Fruit fly (Drosophila melanogaster) whole organism, embryonic: ENCODE data around the gene CG43999.

ENCODE experiments used
- Atf3 ChIP-seq: fragments of 200-800 bp; sonication (Bioruptor generic); optimal IDR thresholded peaks from 3 replicates; lab custom pipeline; 2016; ENCODE audit warnings: missing biosample characterization, missing genetic modification characterization
- BEAF-32 ChIP-seq: fragments of 200-800 bp; sonication (Bioruptor generic); optimal IDR thresholded peaks from 3 replicates; lab custom pipeline; 2017; ENCODE audit warnings: missing biosample characterization, missing genetic modification characterization, mild to moderate bottlenecking, moderate library complexity, missing genetic modification reagents
- Bdp1 ChIP-seq: fragments of 200-800 bp; sonication (Bioruptor generic); optimal IDR thresholded peaks from 3 replicates; lab custom pipeline; 2016; ENCODE audit warnings: missing biosample characterization, missing genetic modification characterization
- CG10267 ChIP-seq: fragments of 200-800 bp; sonication (Bioruptor generic); optimal IDR thresholded peaks from 2 replicates; lab custom pipeline; 2018; ENCODE audit warnings: missing biosample characterization, mild to moderate bottlenecking, missing genetic modification characterization, moderate library complexity
- CG10462 ChIP-seq: fragments of 200-800 bp; sonication (Bioruptor generic); optimal IDR thresholded peaks from 2 replicates; lab custom pipeline; 2016; ENCODE audit warnings: missing biosample characterization, missing genetic modification characterization
- CG11504 ChIP-seq: fragments of 200-800 bp; sonication (Bioruptor generic); optimal IDR thresholded peaks from 3 replicates; lab custom pipeline; 2019; ENCODE audit warnings: missing biosample characterization, mild to moderate bottlenecking, missing genetic modification characterization, moderate library complexity
- CG11560 ChIP-seq: fragments of 200-800 bp; sonication (Bioruptor generic); IDR thresholded peaks from 3 replicates; pipeline ENCODE4 v1.3.6; 2022; ENCODE audit warnings: missing biosample characterization, missing genetic modification characterization
- CG12391 ChIP-seq: fragments of 200-800 bp; sonication (Bioruptor generic); optimal IDR thresholded peaks from 3 replicates; lab custom pipeline; 2018; ENCODE audit warnings: missing biosample characterization, mild to moderate bottlenecking, missing genetic modification characterization, moderate library complexity
- CG13123 ChIP-seq: fragments of 200-800 bp; sonication (Bioruptor generic); optimal IDR thresholded peaks from 2 replicates; lab custom pipeline; 2016; ENCODE audit warnings: missing biosample characterization, missing genetic modification characterization
- CG13287 ChIP-seq: fragments of 200-800 bp; sonication (Bioruptor generic); IDR thresholded peaks from 2 replicates; pipeline ENCODE4 v1.3.6; 2022; ENCODE audit warnings: missing biosample characterization, missing genetic modification characterization; ENCODE audit not compliant: partially characterized antibody
- CG14965 ChIP-seq: fragments of 200-800 bp; sonication (Bioruptor generic); optimal IDR thresholded peaks from 2 replicates; lab custom pipeline; 2016; ENCODE audit warnings: missing biosample characterization, missing genetic modification characterization, borderline replicate concordance
- CG17612 ChIP-seq: fragments of 200-800 bp; sonication (Bioruptor generic); IDR thresholded peaks from 2 replicates; pipeline ENCODE4 v1.3.6; 2022; ENCODE audit warnings: missing biosample characterization, missing genetic modification characterization
- CG2202 ChIP-seq: fragments of 200-800 bp; sonication (Bioruptor generic); optimal IDR thresholded peaks from 2 replicates; lab custom pipeline; 2018; ENCODE audit warnings: missing biosample characterization, mild to moderate bottlenecking, missing genetic modification characterization
- CG2678 ChIP-seq: fragments of 200-800 bp; sonication (Bioruptor generic); optimal IDR thresholded peaks from 3 replicates; lab custom pipeline; 2019; ENCODE audit warnings: missing biosample characterization, mild to moderate bottlenecking, missing genetic modification characterization, moderate library complexity
- CG2712 ChIP-seq: fragments of 200-800 bp; optimal IDR thresholded peaks from 3 replicates; lab custom pipeline; 2019; ENCODE audit warnings: missing biosample characterization, mild to moderate bottlenecking, missing genetic modification characterization, moderate library complexity
- CG31224 ChIP-seq: fragments of 200-800 bp; sonication (Bioruptor generic); IDR thresholded peaks from 2 replicates; pipeline ENCODE4 v1.3.6; 2022; ENCODE audit warnings: missing biosample characterization, missing genetic modification characterization
- CG3995 ChIP-seq: fragments of 200-800 bp; sonication (Bioruptor generic); optimal IDR thresholded peaks from 3 replicates; lab custom pipeline; 2016; ENCODE audit warnings: missing biosample characterization, missing genetic modification characterization
- CG4328 ChIP-seq: fragments of 200-800 bp; sonication (Bioruptor generic); optimal IDR thresholded peaks from 3 replicates; lab custom pipeline; 2017; ENCODE audit warnings: missing biosample characterization, missing genetic modification reagents, missing genetic modification characterization
- CG6654 ChIP-seq: fragments of 200-800 bp; sonication (Bioruptor generic); optimal IDR thresholded peaks from 2 replicates; lab custom pipeline; 2017; ENCODE audit warnings: missing biosample characterization, mild to moderate bottlenecking, missing genetic modification characterization
- CG8290 ChIP-seq, 3 experiments: fragments of 200-800 bp; sonication (Bioruptor generic); optimal IDR thresholded peaks; 2 replicates each; lab custom pipeline; 2016 to 2019; ENCODE audit warnings: missing biosample characterization in 3 of 3, missing genetic modification characterization in 3 of 3, mild to moderate bottlenecking in 2 of 3, moderate library complexity in 1 of 3
- CG9609 ChIP-seq: fragments of 200-800 bp; sonication (Bioruptor generic); optimal IDR thresholded peaks from 3 replicates; lab custom pipeline; 2016; ENCODE audit warnings: missing biosample characterization, missing genetic modification characterization
- CoRest ChIP-seq: fragments of 200-800 bp; sonication (Bioruptor generic); optimal IDR thresholded peaks from 3 replicates; lab custom pipeline; 2018; ENCODE audit warnings: missing biosample characterization, mild to moderate bottlenecking, missing genetic modification characterization, moderate library complexity
- H2.0 ChIP-seq: fragments of 200-800 bp; sonication (Bioruptor generic); IDR thresholded peaks from 2 replicates; pipeline ENCODE4 v1.3.6; 2022; ENCODE audit warnings: missing biosample characterization, missing genetic modification characterization
- Hr78 ChIP-seq, 2 experiments: fragments of 200-800 bp in 1 of 2; fragments of >200 bp in 1 of 2; sonication (Bioruptor generic) in 1 of 2; optimal IDR thresholded peaks; 2 replicates each; lab custom pipeline; 2017 to 2019; ENCODE audit warnings: missing biosample characterization in 2 of 2, missing genetic modification characterization in 2 of 2, mild to moderate bottlenecking in 1 of 2, moderate library complexity in 1 of 2
- Hsf ChIP-seq: fragments of 200-800 bp; sonication (Bioruptor generic); optimal IDR thresholded peaks from 3 replicates; lab custom pipeline; 2016; ENCODE audit warnings: missing biosample characterization, missing genetic modification characterization
- Kr ChIP-seq: fragments of 200-800 bp; sonication (Bioruptor generic); optimal IDR thresholded peaks from 2 replicates; lab custom pipeline; 2017; ENCODE audit warnings: missing biosample characterization, mild to moderate bottlenecking, missing genetic modification characterization
- Nf-YA ChIP-seq: fragments of 200-800 bp; sonication (Bioruptor generic); IDR thresholded peaks from 2 replicates; pipeline ENCODE4 v1.3.6; 2022; ENCODE audit warnings: missing biosample characterization, missing genetic modification characterization
- Poxn ChIP-seq: fragments of 200-800 bp; sonication (Bioruptor generic); IDR thresholded peaks from 2 replicates; pipeline ENCODE4 v1.3.6; 2022; ENCODE audit warnings: missing biosample characterization, missing genetic modification characterization
- Sry-β ChIP-seq: fragments of 200-800 bp; sonication (Bioruptor generic); optimal IDR thresholded peaks from 2 replicates; lab custom pipeline; 2018; ENCODE audit warnings: missing biosample characterization, mild to moderate bottlenecking, missing genetic modification characterization, moderate library complexity
- Xrp1 ChIP-seq: fragments of 200-800 bp; sonication (Bioruptor generic); IDR thresholded peaks from 2 replicates; pipeline ENCODE4 v1.3.6; 2022; ENCODE audit warnings: missing biosample characterization, missing genetic modification characterization
- ara ChIP-seq: fragments of 200-800 bp; sonication (Bioruptor generic); IDR thresholded peaks from 2 replicates; pipeline ENCODE4 v1.3.6; 2022; ENCODE audit warnings: missing biosample characterization, missing genetic modification characterization
- ash1 ChIP-seq: fragments of 200-800 bp; sonication (Bioruptor generic); optimal IDR thresholded peaks from 2 replicates; lab custom pipeline; 2018; ENCODE audit warnings: missing biosample characterization, mild to moderate bottlenecking, missing genetic modification characterization
- bigmax ChIP-seq: fragments of 200-800 bp; sonication (Bioruptor generic); optimal IDR thresholded peaks from 2 replicates; lab custom pipeline; 2018; ENCODE audit warnings: missing biosample characterization, mild to moderate bottlenecking, missing genetic modification characterization
- br ChIP-seq: fragments of >200 bp; optimal IDR thresholded peaks from 2 replicates; lab custom pipeline; 2017
- crc ChIP-seq: fragments of 200-800 bp; sonication (Bioruptor generic); optimal IDR thresholded peaks from 2 replicates; lab custom pipeline; 2016; ENCODE audit warnings: missing biosample characterization, missing genetic modification characterization
- dati ChIP-seq: fragments of 200-800 bp; sonication (Bioruptor generic); IDR thresholded peaks from 2 replicates; pipeline ENCODE4 v1.3.6; 2022; ENCODE audit warnings: missing biosample characterization, missing genetic modification characterization
- dmrt11E ChIP-seq: fragments of 200-800 bp; sonication (Bioruptor generic); optimal IDR thresholded peaks from 3 replicates; lab custom pipeline; 2018; ENCODE audit warnings: missing biosample characterization, mild to moderate bottlenecking, missing genetic modification characterization, moderate library complexity
- fd102C ChIP-seq: fragments of 200-800 bp; sonication (Bioruptor generic); optimal IDR thresholded peaks from 2 replicates; lab custom pipeline; 2018; ENCODE audit warnings: missing biosample characterization, mild to moderate bottlenecking, missing genetic modification characterization, moderate library complexity
- fru ChIP-seq: fragments of >200 bp; optimal IDR thresholded peaks from 2 replicates; lab custom pipeline; 2017
- ftz-f1 ChIP-seq: fragments of 200-800 bp; sonication (Bioruptor generic); optimal IDR thresholded peaks from 2 replicates; lab custom pipeline; 2016; ENCODE audit warnings: missing biosample characterization, missing genetic modification characterization
- her ChIP-seq: fragments of 200-800 bp; sonication (Bioruptor generic); optimal IDR thresholded peaks from 2 replicates; lab custom pipeline; 2016; ENCODE audit warnings: missing biosample characterization, missing genetic modification characterization
- lov ChIP-seq, 2 experiments: fragments of 200-800 bp in 1 of 2; fragments of >200 bp in 1 of 2; sonication (Bioruptor generic) in 1 of 2; IDR thresholded peaks in 1 of 2; optimal IDR thresholded peaks in 1 of 2; 2 replicates in 1 of 2; 3 replicates in 1 of 2; pipeline versions ENCODE4 v1.3.6 to Lab custom; 2017 to 2022; ENCODE audit warnings: missing biosample characterization in 1 of 2, missing genetic modification characterization in 1 of 2
- nerfin-1 ChIP-seq: fragments of 200-800 bp; sonication (Bioruptor generic); optimal IDR thresholded peaks from 3 replicates; lab custom pipeline; 2019; ENCODE audit warnings: missing biosample characterization, mild to moderate bottlenecking, missing genetic modification characterization, moderate library complexity
- odd ChIP-seq: fragments of 200-800 bp; sonication (Bioruptor generic); optimal IDR thresholded peaks from 2 replicates; lab custom pipeline; 2017; ENCODE audit warnings: missing biosample characterization, mild to moderate bottlenecking, missing genetic modification characterization
- run ChIP-seq: fragments of 200-800 bp; sonication (Bioruptor generic); optimal IDR thresholded peaks from 3 replicates; lab custom pipeline; 2018; ENCODE audit warnings: missing biosample characterization, mild to moderate bottlenecking, missing genetic modification characterization
- sd ChIP-seq: fragments of 200-800 bp; sonication (Bioruptor generic); optimal IDR thresholded peaks from 3 replicates; lab custom pipeline; 2018; ENCODE audit warnings: missing biosample characterization, mild to moderate bottlenecking, missing genetic modification characterization, moderate library complexity
- sens ChIP-seq: fragments of 200-800 bp; sonication (Bioruptor generic); peaks from one replicate; lab custom pipeline; 2016; ENCODE audit warnings: missing biosample characterization, missing genetic modification characterization
- tup ChIP-seq: fragments of 200-800 bp; sonication (Bioruptor generic); optimal IDR thresholded peaks from 2 replicates; lab custom pipeline; 2016; ENCODE audit warnings: missing biosample characterization, mild to moderate bottlenecking, missing genetic modification characterization, moderate library complexity

CG43999 gene

DNA sequence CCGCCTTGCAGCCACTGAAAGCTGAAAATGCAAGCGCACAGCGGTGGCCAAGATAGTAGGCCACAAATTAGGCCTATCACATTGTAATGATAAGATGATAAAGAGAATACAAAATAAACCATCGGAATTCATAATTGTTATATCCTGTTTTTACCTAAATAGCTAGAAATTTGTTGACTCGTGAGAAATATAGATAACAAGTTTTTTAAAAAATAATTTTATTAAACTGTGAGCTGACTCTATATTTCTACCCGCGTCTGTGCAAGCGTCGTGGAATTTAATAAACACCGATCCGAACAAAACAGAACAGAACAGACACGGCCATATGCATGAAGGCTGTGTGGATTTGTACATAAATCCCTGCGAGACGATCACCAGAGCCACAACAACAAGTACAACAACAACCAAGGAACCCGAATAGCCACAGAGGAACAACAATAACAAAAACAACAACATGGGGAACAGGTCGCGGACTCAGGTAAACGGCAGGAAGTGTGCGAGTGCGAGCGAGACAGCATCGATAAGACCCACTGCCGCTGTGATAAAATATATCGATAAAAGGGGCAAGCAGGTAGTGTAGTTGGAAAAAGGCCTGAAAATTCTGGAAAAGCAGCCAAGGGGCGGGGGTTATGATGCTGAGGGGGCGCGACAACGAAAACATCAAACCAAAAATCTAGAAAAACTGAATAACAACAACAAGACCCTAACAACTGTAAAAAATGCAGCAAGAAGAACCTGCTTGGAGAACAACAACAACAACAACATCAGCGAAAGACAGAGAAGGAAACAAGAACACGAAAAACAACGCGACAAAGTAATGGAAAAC, 42.3 kb downstream of the CG43999 start (continued):
- peak; percentile 62 for TF ChIP-seq Nf-YA (GFP tag; lab: Robert Waterston, UW)
- peak; percentile 95 for TF ChIP-seq CG2712 (tag; lab: Kevin White, UChicago)
- peak in 1 of 2 experiments; percentile 75 for TF ChIP-seq Hr78 (GFP tag; optimal IDR thresholded peaks at IDR 0.05; lab: Kevin White, UChicago)
- peak; percentile 20 for TF ChIP-seq CG13123
- TF ChIP-seq dati (GFP tag; lab: Robert Waterston, UW): 0 out of 2 replicates have a peak, but pooled peaks have one; percentile 56
- peak; percentile 22 for TF ChIP-seq CG6654 (GFP tag; lab: Kevin White, UChicago)
- TF ChIP-seq fru (lab: Kevin White, UChicago): no peak
- no peak; the same call in none of the 2 replicates for TF ChIP-seq H2.0 (GFP tag; lab: Robert Waterston, UW)
- TF ChIP-seq her (GFP tag; lab: Kevin White, UChicago): peak; percentile 15
- peak; percentile 52; the same call in 1 of the 3 replicates for TF ChIP-seq CG11560
- TF ChIP-seq CG12391 (tag; lab: Kevin White, UChicago): peak; percentile 94
- TF ChIP-seq CG11504 (tag; lab: Kevin White, UChicago): peak; percentile 89
- TF ChIP-seq CG4328 (GFP tag; lab: Kevin White, UChicago): peak; percentile 74
- peak; percentile 96 for TF ChIP-seq dmrt11E
- TF ChIP-seq BEAF-32 (GFP tag; lab: Kevin White, UChicago): no peak
- TF ChIP-seq CG14965 (GFP tag; lab: Kevin White, UChicago): no peak
- peak; percentile 74 for TF ChIP-seq CG10462 (GFP tag; lab: Kevin White, UChicago)
- TF ChIP-seq ara (GFP tag; lab: Robert Waterston, UW): peak; percentile 92
- peak; percentile 84 for TF ChIP-seq Hsf (GFP tag; lab: Kevin White, UChicago)
- peak; percentile 64 for TF ChIP-seq CG9609 (GFP tag; lab: Kevin White, UChicago)
- TF ChIP-seq fd102C (GFP tag; lab: Kevin White, UChicago): peak; percentile 75
- TF ChIP-seq Bdp1 (GFP tag; lab: Kevin White, UChicago): peak; percentile 68
- TF ChIP-seq tup: peak; percentile 36
- no peak for TF ChIP-seq ash1 (GFP tag; lab: Kevin White, UChicago)
- peak; percentile 91 for TF ChIP-seq CG10267 (tag; lab: Kevin White, UChicago)
- TF ChIP-seq sd: peak; percentile 81
- peak; percentile 36 for TF ChIP-seq crc (GFP tag; lab: Kevin White, UChicago)
- no peak for TF ChIP-seq Poxn
- TF ChIP-seq CG2678 (tag; lab: Kevin White, UChicago): peak; percentile 89
- peak; percentile 50 for TF ChIP-seq CG31224 (GFP tag; lab: Robert Waterston, UW)
- peak; percentile 54 for TF ChIP-seq Sry-β
- TF ChIP-seq ftz-f1: peak; percentile 2
- peak; percentile 89 for TF ChIP-seq CoRest (tag; lab: Kevin White, UChicago)
- TF ChIP-seq Kr: no peak
- peak; percentile 79 for TF ChIP-seq CG8290 (GFP tag; optimal IDR thresholded peaks at IDR 0.05; lab: Kevin White, UChicago)
- TF ChIP-seq CG8290 (tag; optimal IDR thresholded peaks at IDR 0.05; lab: Kevin White, UChicago): peak; percentile 19 to 88
- peak; percentile 67 for TF ChIP-seq Atf3 (GFP tag; lab: Kevin White, UChicago)
- TF ChIP-seq Xrp1 (GFP tag; lab: Robert Waterston, UW): peak; percentile 97
- no peak for TF ChIP-seq CG17612
- TF ChIP-seq nerfin-1 (tag; lab: Kevin White, UChicago): peak; percentile 91
- no peak for TF ChIP-seq lov (optimal IDR thresholded peaks at IDR 0.05; lab: Kevin White, UChicago)
- peak; percentile 75; the same call in 2 of the 3 replicates for TF ChIP-seq lov (GFP tag; IDR thresholded peaks at IDR 0.05; lab: Robert Waterston, UW)
- TF ChIP-seq run (tag; lab: Kevin White, UChicago): peak; percentile 87
- peak; percentile 90 for TF ChIP-seq CG2202 (tag; lab: Kevin White, UChicago)
- no peak for TF ChIP-seq bigmax (GFP tag; lab: Kevin White, UChicago)
- peak; percentile 82 for TF ChIP-seq odd
- TF ChIP-seq CG13287 (GFP tag; lab: Robert Waterston, UW): no peak
- no peak for TF ChIP-seq CG3995
- no peak for TF ChIP-seq br (lab: Kevin White, UChicago)
- peak; percentile 99 for TF ChIP-seq sens (GFP tag; lab: Kevin White, UChicago)
